Fruit fly (Drosophila melanogaster) whole organism, prepupa: ENCODE results near the gene pan.
A peak's percentile ranks its signal among the peaks of the same experiment; 100 is the strongest.

Source experiments
- CG10631 ChIP-seq: fragments of 200-800 bp; sonication (Bioruptor generic); optimal IDR thresholded peaks from 2 replicates; lab custom pipeline; 2016; ENCODE audit warnings: missing biosample characterization, missing genetic modification characterization
- CG11294 ChIP-seq: fragments of 200-800 bp; sonication (Bioruptor generic); IDR thresholded peaks from 2 replicates; pipeline ENCODE4 v1.3.6; 2022; ENCODE audit warnings: missing biosample characterization, missing genetic modification characterization
- CG11902 ChIP-seq: fragments of 200-800 bp; sonication (Bioruptor generic); optimal IDR thresholded peaks from 3 replicates; lab custom pipeline; 2016; ENCODE audit warnings: missing biosample characterization, missing genetic modification characterization
- CG15336 ChIP-seq: fragments of 200-800 bp; sonication (Bioruptor generic); IDR thresholded peaks from 2 replicates; pipeline ENCODE4 v1.3.6; 2022; ENCODE audit warnings: missing biosample characterization, missing genetic modification characterization
- CG1621 ChIP-seq: fragments of 200-800 bp; sonication (Bioruptor generic); optimal IDR thresholded peaks from 3 replicates; lab custom pipeline; 2018; ENCODE audit warnings: missing biosample characterization, mild to moderate bottlenecking, missing genetic modification characterization
- CG16779 ChIP-seq: fragments of 200-800 bp; sonication (Bioruptor generic); optimal IDR thresholded peaks from 3 replicates; lab custom pipeline; 2017; ENCODE audit warnings: missing biosample characterization, mild to moderate bottlenecking, missing genetic modification characterization
- CG3032 ChIP-seq: fragments of 200-800 bp; optimal IDR thresholded peaks from 2 replicates; lab custom pipeline; 2019; ENCODE audit warnings: missing biosample characterization, mild to moderate bottlenecking, missing genetic modification characterization, moderate library complexity
- CG31627 ChIP-seq: fragments of 200-800 bp; sonication (Bioruptor generic); optimal IDR thresholded peaks from 3 replicates; lab custom pipeline; 2016; ENCODE audit warnings: missing biosample characterization, missing genetic modification characterization
- CG32006 ChIP-seq: fragments of 200-800 bp; sonication (Bioruptor generic); optimal IDR thresholded peaks from 3 replicates; lab custom pipeline; 2017; ENCODE audit warnings: missing biosample characterization, mild to moderate bottlenecking, missing genetic modification characterization
- CG3919 ChIP-seq: fragments of 200-800 bp; sonication (Bioruptor generic); optimal IDR thresholded peaks from 3 replicates; lab custom pipeline; 2016; ENCODE audit warnings: missing biosample characterization, missing genetic modification characterization
- CG4318 ChIP-seq: fragments of 200-800 bp; sonication (Bioruptor generic); optimal IDR thresholded peaks from 3 replicates; lab custom pipeline; 2017; ENCODE audit warnings: missing biosample characterization, mild to moderate bottlenecking, missing genetic modification characterization
- CG6276 ChIP-seq: fragments of 200-800 bp; sonication (Bioruptor generic); optimal IDR thresholded peaks from 2 replicates; lab custom pipeline; 2017; ENCODE audit warnings: missing biosample characterization, mild to moderate bottlenecking, missing genetic modification characterization
- CG6792 ChIP-seq: fragments of 200-800 bp; sonication (Bioruptor generic); optimal IDR thresholded peaks from 3 replicates; lab custom pipeline; 2016; ENCODE audit warnings: missing biosample characterization, missing genetic modification characterization
- CG6808 ChIP-seq: fragments of 200-800 bp; sonication (Bioruptor generic); optimal IDR thresholded peaks from 3 replicates; lab custom pipeline; 2017; ENCODE audit warnings: missing biosample characterization, missing genetic modification characterization, mild to moderate bottlenecking, moderate library complexity, missing genetic modification reagents
- CG6854 ChIP-seq: fragments of 200-800 bp; sonication (Bioruptor generic); optimal IDR thresholded peaks from 2 replicates; lab custom pipeline; 2017; ENCODE audit warnings: missing biosample characterization, mild to moderate bottlenecking, missing genetic modification characterization
- CG8119 ChIP-seq: fragments of 200-800 bp; sonication (Bioruptor generic); IDR thresholded peaks from 3 replicates; pipeline ENCODE4 v1.3.6; 2022; ENCODE audit warnings: missing biosample characterization, missing genetic modification characterization
- CG8319 ChIP-seq: fragments of 200-800 bp; sonication (Bioruptor generic); optimal IDR thresholded peaks from 3 replicates; lab custom pipeline; 2016; ENCODE audit warnings: missing biosample characterization, missing genetic modification characterization
- CG9139 ChIP-seq: fragments of 200-800 bp; sonication (Bioruptor generic); optimal IDR thresholded peaks from 3 replicates; lab custom pipeline; 2017; ENCODE audit warnings: missing biosample characterization, mild to moderate bottlenecking, missing genetic modification characterization
- Eip75B ChIP-seq: fragments of 200-800 bp; sonication (Bioruptor generic); optimal IDR thresholded peaks from 3 replicates; lab custom pipeline; 2016; ENCODE audit warnings: missing biosample characterization, missing genetic modification characterization
- Eip78C ChIP-seq: fragments of 200-800 bp; sonication (Bioruptor generic); peaks from one replicate; lab custom pipeline; 2016; ENCODE audit warnings: missing biosample characterization, missing genetic modification characterization
- Ets96B ChIP-seq: fragments of 200-800 bp; optimal IDR thresholded peaks from 2 replicates; lab custom pipeline; 2019; ENCODE audit warnings: missing biosample characterization, mild to moderate bottlenecking, missing genetic modification characterization, moderate library complexity
- Gug ChIP-seq: fragments of 200-800 bp; sonication (Bioruptor generic); IDR thresholded peaks from 2 replicates; pipeline ENCODE4 v1.3.6; 2022; ENCODE audit warnings: missing biosample characterization, missing genetic modification characterization
- Hr38 ChIP-seq: sonication (Bioruptor generic); optimal IDR thresholded peaks from 2 replicates; lab custom pipeline; 2016; ENCODE audit warnings: missing biosample characterization, missing genetic modification characterization
- Hr39 ChIP-seq: fragments of 200-800 bp; sonication (Bioruptor generic); optimal IDR thresholded peaks from 2 replicates; lab custom pipeline; 2016; ENCODE audit warnings: missing biosample characterization, missing genetic modification characterization
- Hr4 ChIP-seq: fragments of 200-800 bp; sonication (Bioruptor generic); optimal IDR thresholded peaks from 3 replicates; lab custom pipeline; 2016; ENCODE audit warnings: missing biosample characterization, missing genetic modification characterization
- Lpt ChIP-seq: fragments of 200-800 bp; sonication (Bioruptor generic); optimal IDR thresholded peaks from 3 replicates; lab custom pipeline; 2016; ENCODE audit warnings: missing biosample characterization, missing genetic modification characterization
- Smox ChIP-seq: fragments of 200-800 bp; sonication (Bioruptor generic); optimal IDR thresholded peaks from 3 replicates; lab custom pipeline; 2016; ENCODE audit warnings: missing biosample characterization, missing genetic modification characterization
- Sox102F ChIP-seq: fragments of 200-800 bp; sonication (Bioruptor generic); optimal IDR thresholded peaks from 2 replicates; lab custom pipeline; 2016; ENCODE audit warnings: missing biosample characterization, mild to moderate bottlenecking, missing genetic modification characterization
- Sox14 ChIP-seq: fragments of 200-800 bp; sonication (Bioruptor generic); optimal IDR thresholded peaks from 3 replicates; lab custom pipeline; 2016; ENCODE audit warnings: missing biosample characterization, missing genetic modification characterization
- Sox15 ChIP-seq: fragments of 200-800 bp; sonication (Bioruptor generic); optimal IDR thresholded peaks from 3 replicates; lab custom pipeline; 2016; ENCODE audit warnings: missing biosample characterization, missing genetic modification characterization
- achi ChIP-seq: fragments of 200-800 bp; sonication (Bioruptor generic); optimal IDR thresholded peaks from 3 replicates; lab custom pipeline; 2016; ENCODE audit warnings: missing biosample characterization, missing genetic modification characterization
- cyc ChIP-seq: fragments of 200-800 bp; sonication (Bioruptor generic); optimal IDR thresholded peaks from 3 replicates; lab custom pipeline; 2016; ENCODE audit warnings: missing biosample characterization, missing genetic modification characterization
- dac ChIP-seq: fragments of 200-800 bp; sonication (Bioruptor generic); optimal IDR thresholded peaks from 2 replicates; lab custom pipeline; 2017; ENCODE audit warnings: missing biosample characterization, mild to moderate bottlenecking, missing genetic modification characterization
- dsx ChIP-seq: fragments of 200-800 bp; optimal IDR thresholded peaks from 3 replicates; lab custom pipeline; 2019; ENCODE audit warnings: missing biosample characterization, mild to moderate bottlenecking, missing genetic modification characterization, moderate library complexity; ENCODE audit not compliant: poor library complexity, severe bottlenecking
- eg ChIP-seq: fragments of 200-800 bp; sonication (Bioruptor generic); IDR thresholded peaks from 3 replicates; pipeline ENCODE4 v1.3.6; 2022; ENCODE audit warnings: missing biosample characterization, missing genetic modification characterization
- esn ChIP-seq: fragments of 200-800 bp; sonication (Bioruptor generic); optimal IDR thresholded peaks from 2 replicates; lab custom pipeline; 2016; ENCODE audit warnings: missing biosample characterization, mild to moderate bottlenecking, missing genetic modification characterization, moderate library complexity
- fd59A ChIP-seq: fragments of 200-800 bp; sonication (Bioruptor generic); optimal IDR thresholded peaks from 2 replicates; lab custom pipeline; 2017; ENCODE audit warnings: missing biosample characterization, mild to moderate bottlenecking, missing genetic modification characterization, missing genetic modification reagents
- fd85E ChIP-seq: fragments of 200-800 bp; sonication (Bioruptor generic); optimal IDR thresholded peaks from 3 replicates; lab custom pipeline; 2016; ENCODE audit warnings: missing biosample characterization, missing genetic modification characterization
- fkh ChIP-seq: fragments of 200-800 bp; sonication (Bioruptor generic); optimal IDR thresholded peaks from 3 replicates; lab custom pipeline; 2017; ENCODE audit warnings: missing biosample characterization, mild to moderate bottlenecking, missing genetic modification characterization, moderate library complexity
- salr ChIP-seq, 2 experiments: fragments of 200-800 bp; sonication (Bioruptor generic); optimal IDR thresholded peaks; 3 replicates each; lab custom pipeline; 2016 to 2018; ENCODE audit warnings: missing biosample characterization in 2 of 2, missing genetic modification characterization in 2 of 2, mild to moderate bottlenecking in 1 of 2
- spab ChIP-seq: fragments of 200-800 bp; sonication (Bioruptor generic); optimal IDR thresholded peaks from 2 replicates; lab custom pipeline; 2017; ENCODE audit warnings: missing biosample characterization, mild to moderate bottlenecking, missing genetic modification characterization, missing genetic modification reagents
- ss ChIP-seq, 2 experiments: fragments of 200-800 bp; sonication (Bioruptor generic); optimal IDR thresholded peaks; 2 replicates in 1 of 2; 3 replicates in 1 of 2; lab custom pipeline; 2017 to 2018; ENCODE audit warnings: mild to moderate bottlenecking in 2 of 2, missing biosample characterization in 2 of 2, missing genetic modification characterization in 2 of 2, moderate library complexity in 1 of 2
- svp ChIP-seq: fragments of 200-800 bp; sonication (Bioruptor generic); peaks from one replicate; lab custom pipeline; 2016; ENCODE audit warnings: missing biosample characterization, missing genetic modification characterization
- topi ChIP-seq: fragments of 200-800 bp; sonication (Bioruptor generic); optimal IDR thresholded peaks from 3 replicates; lab custom pipeline; 2016; ENCODE audit warnings: missing biosample characterization, missing genetic modification characterization
- vri ChIP-seq: fragments of 200-800 bp; sonication (Bioruptor generic); optimal IDR thresholded peaks from 3 replicates; lab custom pipeline; 2016; ENCODE audit warnings: missing biosample characterization, mild to moderate bottlenecking, missing genetic modification characterization

pan gene

DNA sequence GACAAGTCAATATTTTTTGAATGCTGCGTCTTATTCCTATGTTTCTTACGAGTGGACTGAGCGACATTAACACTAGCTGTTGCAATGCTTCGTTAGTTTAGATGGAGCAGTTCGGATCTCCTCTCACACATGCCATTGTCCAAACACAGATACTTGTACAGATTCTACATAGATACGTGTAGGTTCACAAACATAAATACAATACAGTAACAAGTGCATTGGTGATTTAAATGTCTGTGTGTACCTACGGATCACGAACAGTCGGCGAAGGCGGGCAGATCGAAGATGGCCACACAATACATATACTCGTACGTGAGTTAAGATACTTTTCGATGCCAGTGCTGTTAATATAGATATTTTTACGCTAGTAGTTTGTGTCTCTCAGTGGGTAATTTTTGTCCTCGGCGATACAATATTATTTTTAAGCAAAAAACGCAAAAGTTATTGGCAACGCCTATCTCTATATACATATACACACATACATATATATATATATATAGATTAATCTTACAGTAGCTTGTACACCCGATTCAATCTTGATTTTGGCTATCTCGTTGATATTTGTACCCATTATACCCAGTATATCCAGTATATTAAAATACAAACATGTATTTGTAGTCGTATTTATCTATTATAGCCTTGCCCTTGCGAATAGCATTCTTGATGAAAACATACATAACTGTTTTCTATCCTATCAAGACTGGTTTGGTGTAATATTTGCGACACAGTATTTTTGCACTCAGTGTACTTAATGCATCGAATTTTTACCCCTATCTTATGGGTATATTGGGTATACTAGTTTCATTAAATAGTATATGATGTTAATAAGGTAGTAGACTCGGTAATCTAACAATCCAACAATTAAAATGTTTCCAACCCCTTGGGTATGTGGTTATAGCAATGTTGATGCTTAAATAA lies 12.6 kb upstream of the pan start, which contains the start of gene ci:
ci (minus strand) TSS at position 800 of the 918 bp plus-strand sequence.
- TF ChIP-seq Sox14 (peak; percentile 41), Eip78C (GFP tag; lab: Kevin White, UChicago) (peak; percentile 84), CG6854 (GFP tag; lab: Kevin White, UChicago) (peak; percentile 12), CG1621 (tag; lab: Kevin White, UChicago) (no peak), svp (no peak), Sox102F (GFP tag; lab: Kevin White, UChicago) (peak; percentile 17), CG15336 (GFP tag; lab: Robert Waterston, UW) (peak; percentile 51), CG9139 (GFP tag; lab: Kevin White, UChicago) (peak; percentile 7), achi (GFP tag; lab: Kevin White, UChicago) (peak; percentile 12), Lpt (GFP tag; lab: Kevin White, UChicago) (peak; percentile 58), ss (GFP tag; optimal IDR thresholded peaks at IDR 0.05; lab: Kevin White, UChicago) (peak; percentile 56 to 77), Hr38 (GFP tag; lab: Kevin White, UChicago) (no peak), fkh (GFP tag; lab: Kevin White, UChicago) (peak; percentile 97), Eip75B (GFP tag; lab: Kevin White, UChicago) (no peak), dsx (GFP tag; lab: Kevin White, UChicago) (peak; percentile 70), fd85E (GFP tag; lab: Kevin White, UChicago) (peak; percentile 35)

DNA sequence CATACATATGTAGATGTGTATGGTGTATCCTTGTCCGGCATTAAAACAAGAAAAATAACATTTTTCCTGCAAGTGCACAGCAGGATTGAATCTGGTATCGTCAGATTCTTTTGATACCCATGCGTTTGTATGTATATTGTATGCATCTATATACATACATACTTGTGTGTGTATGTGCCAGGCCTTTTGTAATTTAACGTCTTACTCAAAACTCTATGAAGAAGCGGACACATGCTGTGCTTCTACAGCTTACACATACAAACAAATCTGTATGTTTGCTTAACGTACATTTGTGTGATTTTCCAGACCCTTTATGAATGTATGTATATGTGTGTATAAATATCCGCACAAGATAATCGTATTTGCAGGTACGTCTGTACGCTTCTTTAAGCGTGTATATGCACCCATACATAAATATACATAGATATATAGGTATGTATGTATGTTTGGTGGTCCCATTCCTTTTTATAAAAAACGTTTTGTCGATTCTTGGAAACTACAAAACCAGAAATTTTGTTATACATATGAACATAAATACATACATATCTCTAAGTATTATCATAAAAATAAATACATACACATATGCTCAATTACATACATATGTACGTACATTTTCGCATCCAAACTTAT lies 10.1 kb upstream of the pan start:
- TF ChIP-seq CG32006 (no peak), CG31627 (GFP tag; lab: Kevin White, UChicago) (no peak), topi (GFP tag; lab: Kevin White, UChicago) (no peak), esn (GFP tag; lab: Kevin White, UChicago) (no peak), eg (no peak), fd59A (no peak), Ets96B (tag; lab: Kevin White, UChicago) (no peak), Smox (GFP tag; lab: Kevin White, UChicago) (no peak), CG10631 (no peak), ss (GFP tag; optimal IDR thresholded peaks at IDR 0.05; lab: Kevin White, UChicago) (peak in 1 of 2 experiments; percentile 24), vri (GFP tag; lab: Kevin White, UChicago) (no peak), CG1621 (tag; lab: Kevin White, UChicago) (no peak), Sox14 (peak; percentile 2), Eip78C (GFP tag; lab: Kevin White, UChicago) (peak; percentile 77), CG3032 (tag; lab: Kevin White, UChicago) (no peak), CG16779 (tag; lab: Kevin White, UChicago) (no peak), spab (GFP tag; lab: Kevin White, UChicago) (no peak), achi (GFP tag; lab: Kevin White, UChicago) (no peak), CG6808 (GFP tag; lab: Kevin White, UChicago) (no peak), salr (GFP tag; optimal IDR thresholded peaks at IDR 0.05; lab: Kevin White, UChicago) (no peak), Sox15 (no peak), dac (no peak), CG6854 (GFP tag; lab: Kevin White, UChicago) (peak; percentile 19), CG11902 (GFP tag; lab: Kevin White, UChicago) (no peak), CG11294 (GFP tag; lab: Robert Waterston, UW) (no peak), Gug (GFP tag; lab: Robert Waterston, UW) (no peak), CG3919 (GFP tag; lab: Kevin White, UChicago) (no peak), CG4318 (no peak), CG8319 (GFP tag; lab: Kevin White, UChicago) (no peak), CG8119 (GFP tag; lab: Robert Waterston, UW) (0 out of 3 replicates have a peak, but pooled peaks have one; percentile 19), CG9139 (GFP tag; lab: Kevin White, UChicago) (peak; percentile 13), fd85E (GFP tag; lab: Kevin White, UChicago) (no peak), Lpt (GFP tag; lab: Kevin White, UChicago) (peak; percentile 59), CG6276 (GFP tag; lab: Kevin White, UChicago) (no peak), svp (no peak), Hr39 (GFP tag; lab: Kevin White, UChicago) (no peak), fkh (GFP tag; lab: Kevin White, UChicago) (peak; percentile 92), cyc (no peak), CG6792 (GFP tag; lab: Kevin White, UChicago) (no peak), Hr4 (GFP tag; lab: Kevin White, UChicago) (no peak)
